In the genomic region with DNA sequence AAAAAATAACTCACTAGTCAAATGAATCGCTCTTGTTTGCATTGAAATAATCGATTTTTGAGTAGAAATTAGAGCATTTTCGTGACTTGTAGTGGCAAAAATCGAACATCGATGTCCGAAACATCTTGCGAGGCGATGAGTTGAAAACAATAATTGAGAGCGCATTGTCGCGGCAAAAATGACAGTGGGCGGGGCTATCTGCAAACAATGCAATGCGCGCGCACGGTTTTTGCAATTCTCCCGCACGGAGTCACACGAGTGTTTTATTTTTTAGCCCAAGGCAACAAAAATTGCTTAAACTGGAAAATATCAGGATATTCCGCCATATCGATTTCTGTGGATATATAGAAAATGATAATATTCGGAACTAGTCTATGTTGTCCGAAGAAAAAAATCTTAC, we compare ENCODE assay signal across 5 worm cellular contexts.
TF ChIP-seq lines count a peak whose summit lies in the region.

A gene (minus strand): TSS at position 171 of the 400 bp plus-strand sequence.

TF ChIP-seq in whole organism, L1 larva, 84 proteins besides CTCF, POLR2A, EP300 and RAD21 (continues in another document):
- TF ChIP-seq xbp-1 (tag; optimal IDR thresholded peaks at IDR 0.05; lab: Kevin White, UChicago) (peak; percentile 42), C04F5.9 (tag; optimal IDR thresholded peaks at IDR 0.05; lab: Kevin White, UChicago) (peak; percentile 26), snu-23 (GFP tag; optimal IDR thresholded peaks at IDR 0.05; lab: Kevin White, UChicago) (peak; percentile 68), irx-1 (tag; optimal IDR thresholded peaks at IDR 0.05; lab: Kevin White, UChicago) (peak; percentile 34), pqm-1 (tag; optimal IDR thresholded peaks at IDR 0.05; lab: Kevin White, UChicago) (no peak), F16B12.6 (tag; optimal IDR thresholded peaks at IDR 0.05; lab: Kevin White, UChicago) (peak; percentile 47), ztf-11 (tag; optimal IDR thresholded peaks at IDR 0.05; lab: Kevin White, UChicago) (peak in 1 of 2 experiments; percentile 55), ceh-82 (tag; optimal IDR thresholded peaks at IDR 0.05; lab: Kevin White, UChicago) (peak; percentile 16 to 37 (median 21)), lsy-2 (tag; optimal IDR thresholded peaks at IDR 0.05; lab: Kevin White, UChicago) (peak; percentile 63 to 64), C34B4.2 (tag; optimal IDR thresholded peaks at IDR 0.05; lab: Kevin White, UChicago) (no peak), tbx-2 (tag; optimal IDR thresholded peaks at IDR 0.05; lab: Kevin White, UChicago) (peak; percentile 1), elt-2 (tag; optimal IDR thresholded peaks at IDR 0.05; lab: Kevin White, UChicago) (peak; percentile 29), mdl-1 (tag; optimal IDR thresholded peaks at IDR 0.05; lab: Kevin White, UChicago) (peak in 1 of 2 experiments; percentile 12), unc-30 (tag; optimal IDR thresholded peaks at IDR 0.05; lab: Kevin White, UChicago) (no peak), nhr-20 (tag; optimal IDR thresholded peaks at IDR 0.05; lab: Kevin White, UChicago) (peak; percentile 41), tlp-1 (tag; optimal IDR thresholded peaks at IDR 0.05; lab: Kevin White, UChicago) (no peak), unc-130 (tag; optimal IDR thresholded peaks at IDR 0.05; lab: Kevin White, UChicago) (peak; percentile 17)

TF ChIP-seq in whole organism, L3 larva, 47 proteins besides CTCF, POLR2A, EP300 and RAD21 (continues in another document):
- TF ChIP-seq tbx-2 (tag; optimal IDR thresholded peaks at IDR 0.05; lab: Kevin White, UChicago), result no peak
- peak; percentile 33 for TF ChIP-seq nhr-67 (tag; optimal IDR thresholded peaks at IDR 0.05; lab: Kevin White, UChicago)
- TF ChIP-seq ztf-11 (tag; optimal IDR thresholded peaks at IDR 0.05; lab: Kevin White, UChicago), result no peak
- peak; percentile 29 for TF ChIP-seq R02D3.7 (tag; optimal IDR thresholded peaks at IDR 0.05; lab: Kevin White, UChicago)
- no peak for TF ChIP-seq eor-1 (tag; optimal IDR thresholded peaks at IDR 0.05; lab: Kevin White, UChicago)
- peak; percentile 70 for TF ChIP-seq lin-39 (tag; optimal IDR thresholded peaks at IDR 0.05; lab: Kevin White, UChicago)
- TF ChIP-seq ZK546.5 (tag; optimal IDR thresholded peaks at IDR 0.05; lab: Kevin White, UChicago), result no peak
- TF ChIP-seq pqm-1 (tag; optimal IDR thresholded peaks at IDR 0.05; lab: Kevin White, UChicago), result no peak
- peak; percentile 27 for TF ChIP-seq ceh-82 (tag; optimal IDR thresholded peaks at IDR 0.05; lab: Kevin White, UChicago)
- TF ChIP-seq daf-12 (tag; optimal IDR thresholded peaks at IDR 0.05; lab: Kevin White, UChicago), result no peak
- no peak for TF ChIP-seq sea-2 (GFP tag; optimal IDR thresholded peaks at IDR 0.05; lab: Kevin White, UChicago)
- TF ChIP-seq fos-1 (tag; optimal IDR thresholded peaks at IDR 0.05; lab: Kevin White, UChicago), result no peak
- peak; percentile 17 for TF ChIP-seq ceh-28 (tag; optimal IDR thresholded peaks at IDR 0.05; lab: Kevin White, UChicago)
- TF ChIP-seq pha-4 (tag; optimal IDR thresholded peaks at IDR 0.05; lab: Kevin White, UChicago), result no peak
- no peak for TF ChIP-seq aly-2 (tag; optimal IDR thresholded peaks at IDR 0.05; lab: Kevin White, UChicago)
- no peak for TF ChIP-seq unc-39 (tag; optimal IDR thresholded peaks at IDR 0.05; lab: Kevin White, UChicago)
- TF ChIP-seq lsy-12 (tag; optimal IDR thresholded peaks at IDR 0.05; lab: Kevin White, UChicago), result no peak
- peak; percentile 73 for TF ChIP-seq nhr-43 (tag; optimal IDR thresholded peaks at IDR 0.05; lab: Kevin White, UChicago; ENCODE audit: poor library complexity, severe bottlenecking)

TF ChIP-seq in whole organism, early embryonic, 17 proteins besides CTCF, POLR2A, EP300 and RAD21:
- peak; percentile 84 for TF ChIP-seq tbx-11 (GFP tag; IDR thresholded peaks at IDR 0.05; lab: Robert Waterston, UW)
- peak; percentile 81 for TF ChIP-seq tbx-37 (GFP tag; conservative IDR thresholded peaks at IDR 0.05; lab: Robert Waterston, UW)
- peak; percentile 80 for TF ChIP-seq ceh-13 (GFP tag; optimal IDR thresholded peaks at IDR 0.05; lab: Kevin White, UChicago)
- TF ChIP-seq hnd-1 (tag; optimal IDR thresholded peaks at IDR 0.05; lab: Kevin White, UChicago), result peak; percentile 77
- TF ChIP-seq B0310.2 (tag; optimal IDR thresholded peaks at IDR 0.05; lab: Kevin White, UChicago), result peak; percentile 76
- TF ChIP-seq sea-1 (GFP tag; conservative IDR thresholded peaks at IDR 0.05; lab: Robert Waterston, UW), result peak; percentile 91
- peak; percentile 83 for TF ChIP-seq aly-1 (tag; optimal IDR thresholded peaks at IDR 0.05; lab: Kevin White, UChicago)
- peak; percentile 77 for TF ChIP-seq ceh-36 (tag; optimal IDR thresholded peaks at IDR 0.05; lab: Kevin White, UChicago)
- peak; percentile 85 for TF ChIP-seq flt-1 (GFP tag; IDR thresholded peaks at IDR 0.05; lab: Robert Waterston, UW)
- peak; percentile 91 for TF ChIP-seq ets-7 (tag; optimal IDR thresholded peaks at IDR 0.05; lab: Kevin White, UChicago)
- TF ChIP-seq hmg-4 (GFP tag; optimal IDR thresholded peaks at IDR 0.05; lab: Kevin White, UChicago), result peak; percentile 91
- TF ChIP-seq scrt-1 (GFP tag; IDR thresholded peaks at IDR 0.05; lab: Robert Waterston, UW), result peak; percentile 90
- TF ChIP-seq hmbx-1 (tag; optimal IDR thresholded peaks at IDR 0.05; lab: Kevin White, UChicago), result peak; percentile 49
- peak; percentile 66 for TF ChIP-seq tra-4 (tag; optimal IDR thresholded peaks at IDR 0.05; lab: Kevin White, UChicago)
- TF ChIP-seq pes-1 (GFP tag; IDR thresholded peaks at IDR 0.05; lab: Robert Waterston, UW), result peak; percentile 91
- peak; percentile 95 for TF ChIP-seq F13C5.2 (tag; optimal IDR thresholded peaks at IDR 0.05; lab: Kevin White, UChicago)
- no peak for TF ChIP-seq ama-1 (optimal IDR thresholded peaks at IDR 0.05; lab: Kevin White, UChicago)

TF ChIP-seq in whole organism, midembryonic, 9 proteins besides CTCF, POLR2A, EP300 and RAD21:
- TF ChIP-seq ztf-23 (GFP tag; IDR thresholded peaks at IDR 0.05; lab: Robert Waterston, UW) (peak; percentile 93), ref-1 (GFP tag; conservative IDR thresholded peaks at IDR 0.05; lab: Robert Waterston, UW) (peak; percentile 58; the same call in 1 of the 2 replicates), T22C8.4 (GFP tag; IDR thresholded peaks at IDR 0.05; lab: Robert Waterston, UW) (peak; percentile 77), cog-1 (tag; optimal IDR thresholded peaks at IDR 0.05; lab: Kevin White, UChicago) (peak; percentile 76), klf-2 (GFP tag; conservative IDR thresholded peaks at IDR 0.05; lab: Robert Waterston, UW) (peak; percentile 88), flt-1 (GFP tag; IDR thresholded peaks at IDR 0.05; lab: Robert Waterston, UW) (peak; percentile 95), ztf-29 (GFP tag; IDR thresholded peaks at IDR 0.05; lab: Robert Waterston, UW) (peak; percentile 79), med-1 (GFP tag; optimal IDR thresholded peaks at IDR 0.05; lab: Kevin White, UChicago; ENCODE audit: insufficient read depth) (peak; percentile 97), tab-1 (GFP tag; IDR thresholded peaks at IDR 0.05; lab: Robert Waterston, UW) (peak; percentile 91)

TF ChIP-seq in whole organism, young adult, 124 proteins besides CTCF, POLR2A, EP300 and RAD21 (continues in another document):
- 0 out of 2 replicates have a peak, but pooled peaks have one; percentile 38 for TF ChIP-seq attf-3 (GFP tag; conservative IDR thresholded peaks at IDR 0.05; lab: Robert Waterston, UW)
- peak; percentile 63 for TF ChIP-seq mcd-1 (GFP tag; IDR thresholded peaks at IDR 0.05; lab: Robert Waterston, UW)
- TF ChIP-seq pbrm-1 (GFP tag; IDR thresholded peaks at IDR 0.05; lab: Robert Waterston, UW), result peak; percentile 51; the same call in 1 of the 2 replicates
- TF ChIP-seq K12H6.12 (tag; optimal IDR thresholded peaks at IDR 0.05; lab: Kevin White, UChicago), result peak; percentile 19
- no peak for TF ChIP-seq ztf-6 (GFP tag; IDR thresholded peaks at IDR 0.05; lab: Robert Waterston, UW)
- no peak for TF ChIP-seq lin-26 (GFP tag; IDR thresholded peaks at IDR 0.05; lab: Robert Waterston, UW)
- TF ChIP-seq sptf-2 (GFP tag; optimal IDR thresholded peaks at IDR 0.05; lab: Kevin White, UChicago), result no peak
- peak; percentile 73; the same call in 1 of the 2 replicates for TF ChIP-seq ztf-28 (GFP tag; IDR thresholded peaks at IDR 0.05; lab: Robert Waterston, UW)
- no peak for TF ChIP-seq ceh-79 (tag; optimal IDR thresholded peaks at IDR 0.05; lab: Kevin White, UChicago)
- no peak for TF ChIP-seq nhr-90 (tag; optimal IDR thresholded peaks at IDR 0.05; lab: Kevin White, UChicago)
- TF ChIP-seq snpc-3.4 (tag; optimal IDR thresholded peaks at IDR 0.05; lab: Kevin White, UChicago), result no peak
- TF ChIP-seq ztf-18 (tag; optimal IDR thresholded peaks at IDR 0.05; lab: Kevin White, UChicago), result peak; percentile 49
- 0 out of 2 replicates have a peak, but pooled peaks have one; percentile 45 for TF ChIP-seq ztf-25 (GFP tag; IDR thresholded peaks at IDR 0.05; lab: Robert Waterston, UW)
- TF ChIP-seq lir-1 (GFP tag; conservative IDR thresholded peaks at IDR 0.05; lab: Robert Waterston, UW), result no peak
- TF ChIP-seq ekl-4 (GFP tag; IDR thresholded peaks at IDR 0.05; lab: Robert Waterston, UW), result no peak
- TF ChIP-seq attf-5 (GFP tag; optimal IDR thresholded peaks at IDR 0.05; lab: Kevin White, UChicago), result peak; percentile 60
- no peak for TF ChIP-seq tlf-1 (GFP tag; optimal IDR thresholded peaks at IDR 0.05; lab: Kevin White, UChicago)
- TF ChIP-seq Y95B8A.8 (GFP tag; IDR thresholded peaks at IDR 0.05; lab: Robert Waterston, UW), result no peak
- no peak for TF ChIP-seq D2030.7 (GFP tag; IDR thresholded peaks at IDR 0.05; lab: Robert Waterston, UW)
- no peak for TF ChIP-seq Y53F4B.3 (GFP tag; IDR thresholded peaks at IDR 0.05; lab: Robert Waterston, UW)
- no peak for TF ChIP-seq egl-44 (GFP tag; IDR thresholded peaks at IDR 0.05; lab: Robert Waterston, UW)
- TF ChIP-seq ama-1 (optimal IDR thresholded peaks at IDR 0.05; lab: Kevin White, UChicago), result no peak
- peak in 1 of 2 experiments; percentile 45 for TF ChIP-seq ama-1 (GFP tag; optimal IDR thresholded peaks at IDR 0.05; lab: Kevin White, UChicago)
- TF ChIP-seq mxl-1 (tag; optimal IDR thresholded peaks at IDR 0.05; lab: Kevin White, UChicago), result no peak
- TF ChIP-seq C06A6.2 (GFP tag; conservative IDR thresholded peaks at IDR 0.05; lab: Robert Waterston, UW), result no peak
- peak; percentile 44; the same call in 1 of the 2 replicates for TF ChIP-seq nfyb-1 (GFP tag; IDR thresholded peaks at IDR 0.05; lab: Robert Waterston, UW)
- TF ChIP-seq F57C9.4 (tag; optimal IDR thresholded peaks at IDR 0.05; lab: Kevin White, UChicago), result no peak
- peak; percentile 12 for TF ChIP-seq xnd-1 (tag; optimal IDR thresholded peaks at IDR 0.05; lab: Kevin White, UChicago)
- TF ChIP-seq unc-62 (GFP tag; optimal IDR thresholded peaks at IDR 0.05; lab: Kevin White, UChicago), result no peak
- no peak for TF ChIP-seq ets-4 (GFP tag; optimal IDR thresholded peaks at IDR 0.05; lab: Kevin White, UChicago)
- TF ChIP-seq ceh-27 (GFP tag; optimal IDR thresholded peaks at IDR 0.05; lab: Kevin White, UChicago), result peak; percentile 57
- TF ChIP-seq athp-1 (tag; optimal IDR thresholded peaks at IDR 0.05; lab: Kevin White, UChicago), result no peak
- TF ChIP-seq efl-1 (GFP tag; optimal IDR thresholded peaks at IDR 0.05; lab: Kevin White, UChicago), result no peak
